Worm (Caenorhabditis elegans): ENCODE results near the gene dmsr-3.

DNA sequence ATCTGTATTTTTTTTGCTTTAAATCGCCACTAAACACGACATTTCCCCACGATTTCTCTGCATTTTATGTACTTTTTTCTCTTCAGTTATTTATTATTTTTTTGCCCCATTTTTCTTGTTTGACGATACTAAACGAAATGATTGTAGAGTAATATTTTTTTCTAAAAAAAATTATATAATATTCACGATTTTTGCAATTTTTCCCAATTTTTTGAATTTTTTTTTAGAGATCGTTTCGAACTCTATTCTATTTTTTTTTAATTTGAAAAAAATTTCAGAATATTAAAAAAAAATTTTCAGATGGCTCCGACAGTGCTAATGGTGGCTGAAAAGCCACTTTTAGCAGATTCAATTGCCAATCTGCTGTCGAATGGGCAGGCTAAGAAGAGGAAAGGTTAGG, 33.5 kb upstream of the dmsr-3 start, which contains the start of gene Y48C3A.14:
- no peak for TF ChIP-seq nhr-20 (tag; optimal IDR thresholded peaks at IDR 0.05)
- TF ChIP-seq C34B4.2 (tag; optimal IDR thresholded peaks at IDR 0.05), result no peak
- TF ChIP-seq ces-1 (GFP tag; optimal IDR thresholded peaks at IDR 0.05), result no peak
- no peak for TF ChIP-seq nhr-11 (tag; optimal IDR thresholded peaks at IDR 0.05)
- TF ChIP-seq aha-1 (tag; optimal IDR thresholded peaks at IDR 0.05), result no peak
